Fruit fly (Drosophila melanogaster): ENCODE measurements around the gene Nup133.

The Nup133 gene

dm6 chr3R:22673528-22673959, 16.9 kb upstream of the Nup133 start (continued):
- TF ChIP-seq Ada2b (GFP tag; IDR thresholded peaks at IDR 0.05) (peak; percentile 42), Sin3A (optimal IDR thresholded peaks at IDR 0.05) (no peak), scrt (GFP tag; optimal IDR thresholded peaks at IDR 0.05) (no peak), corto (GFP tag; optimal IDR thresholded peaks at IDR 0.05) (peak; percentile 28), ci (GFP tag; IDR thresholded peaks at IDR 0.05) (no peak), CG13894 (tag; optimal IDR thresholded peaks at IDR 0.05) (no peak), CG5180 (GFP tag; optimal IDR thresholded peaks at IDR 0.05) (peak; percentile 15), CTCF (GFP tag; optimal IDR thresholded peaks at IDR 0.05) (no peak), sqz (GFP tag; optimal IDR thresholded peaks at IDR 0.05) (peak; percentile 60), zfh2 (GFP tag; optimal IDR thresholded peaks at IDR 0.05) (no peak), CG4404 (GFP tag; IDR thresholded peaks at IDR 0.05) (peak; percentile 82), bab2 (GFP tag; optimal IDR thresholded peaks at IDR 0.05) (peak; percentile 73), CG6791 (GFP tag; IDR thresholded peaks at IDR 0.05; ENCODE audit: partially characterized antibody) (no peak), D19B (GFP tag; optimal IDR thresholded peaks at IDR 0.05) (no peak), Side (GFP tag; optimal IDR thresholded peaks at IDR 0.05) (peak; percentile 79), zen (tag; optimal IDR thresholded peaks at IDR 0.05) (peak; percentile 95), yki (optimal IDR thresholded peaks at IDR 0.05) (peak; percentile 87), Dbx (GFP tag; IDR thresholded peaks at IDR 0.05) (no peak), Atf3 (GFP tag; optimal IDR thresholded peaks at IDR 0.05) (peak; percentile 74), nmo (GFP tag; optimal IDR thresholded peaks at IDR 0.05) (peak; percentile 84), fu2 (GFP tag; optimal IDR thresholded peaks at IDR 0.05) (peak; percentile 39), CG10147 (GFP tag; optimal IDR thresholded peaks at IDR 0.05) (peak; percentile 55), CG2875 (GFP tag; optimal IDR thresholded peaks at IDR 0.05) (peak; percentile 35), HmgZ (tag; optimal IDR thresholded peaks at IDR 0.05) (peak; percentile 51), CG14441 (GFP tag; IDR thresholded peaks at IDR 0.05) (peak; percentile 41; the same call in 1 of the 2 replicates), sens (GFP tag) (peak; percentile 98), Lhr (GFP tag; optimal IDR thresholded peaks at IDR 0.05) (no peak), sr (GFP tag; IDR thresholded peaks at IDR 0.05) (no peak), bcd (GFP tag; optimal IDR thresholded peaks at IDR 0.05) (peak; percentile 52), Myb (GFP tag; optimal IDR thresholded peaks at IDR 0.05) (peak; percentile 58), CG6689 (GFP tag; IDR thresholded peaks at IDR 0.05) (peak; percentile 54), lab (GFP tag; optimal IDR thresholded peaks at IDR 0.05) (peak; percentile 77), Sox100B (GFP tag; optimal IDR thresholded peaks at IDR 0.05) (peak; percentile 62), dimm (GFP tag; IDR thresholded peaks at IDR 0.05) (no peak), CG11398 (GFP tag; optimal IDR thresholded peaks at IDR 0.05) (peak; percentile 68), ken (GFP tag; IDR thresholded peaks at IDR 0.05) (no peak), mam (GFP tag; optimal IDR thresholded peaks at IDR 0.05) (peak; percentile 51), Doc2 (GFP tag; IDR thresholded peaks at IDR 0.05) (no peak), HmgD (GFP tag; optimal IDR thresholded peaks at IDR 0.05) (no peak), Elba2 (GFP tag; optimal IDR thresholded peaks at IDR 0.05) (peak; percentile 80), CG30020 (tag; optimal IDR thresholded peaks at IDR 0.05) (peak; percentile 35), CG2199 (GFP tag; IDR thresholded peaks at IDR 0.05) (no peak), mirr (GFP tag; optimal IDR thresholded peaks at IDR 0.05) (no peak), toy (GFP tag; IDR thresholded peaks at IDR 0.05) (no peak), sima (GFP tag; optimal IDR thresholded peaks at IDR 0.05) (peak; percentile 15), zen2 (GFP tag; IDR thresholded peaks at IDR 0.05; ENCODE audit: partially characterized antibody) (no peak), mld (GFP tag; IDR thresholded peaks at IDR 0.05; ENCODE audit: partially characterized antibody) (no peak), Dp (GFP tag; optimal IDR thresholded peaks at IDR 0.05) (no peak), CG15011 (GFP tag; optimal IDR thresholded peaks at IDR 0.05) (peak; percentile 31), CG12744 (GFP tag; optimal IDR thresholded peaks at IDR 0.05) (peak; percentile 55), ash1 (GFP tag; optimal IDR thresholded peaks at IDR 0.05) (no peak), Med (GFP tag) (peak; percentile 81), danr (GFP tag; IDR thresholded peaks at IDR 0.05) (no peak)
